Worm (Caenorhabditis elegans) whole organism, young adult: ENCODE results near the gene rpn-2.

Source experiments
- B0035.1 ChIP-seq: sonication (generic microtip); optimal IDR thresholded peaks from 2 replicates; lab custom pipeline; 2016; ENCODE audit warnings: missing genetic modification characterization, mild to moderate bottlenecking, missing compliant biosample characterization, missing genotype, missing genetic modification reagents
- B0261.1 ChIP-seq: sonication (generic microtip); optimal IDR thresholded peaks from 2 replicates; lab custom pipeline; 2016; ENCODE audit warnings: mild to moderate bottlenecking, missing genetic modification characterization, moderate library complexity, missing compliant biosample characterization
- B0336.3 ChIP-seq: fragments of 200-800 bp; sonication (Bioruptor generic); IDR thresholded peaks from 2 replicates; pipeline ENCODE4 v1.3.6; 2022; ENCODE audit warnings: missing genetic modification characterization, missing compliant biosample characterization
- F33H1.4 ChIP-seq: fragments of 200-800 bp; sonication (Bioruptor generic); IDR thresholded peaks from 2 replicates; pipeline ENCODE4 v1.3.6; 2022; ENCODE audit warnings: missing genetic modification reagents, missing genetic modification characterization, missing compliant biosample characterization
- F37B4.10 ChIP-seq: fragments of 200-800 bp; sonication (Bioruptor generic); IDR thresholded peaks from 2 replicates; pipeline ENCODE4 v1.3.6; 2022; ENCODE audit warnings: missing genetic modification characterization, missing compliant biosample characterization
- F57A8.1 ChIP-seq: fragments of 200-800 bp; sonication (Bioruptor generic); optimal IDR thresholded peaks from 2 replicates; lab custom pipeline; 2018; ENCODE audit warnings: mild to moderate bottlenecking, missing genetic modification characterization, moderate library complexity, missing compliant biosample characterization
- F57C9.4 ChIP-seq: sonication (generic microtip); optimal IDR thresholded peaks from 2 replicates; lab custom pipeline; 2017; ENCODE audit warnings: mild to moderate bottlenecking, missing genetic modification characterization, missing compliant biosample characterization
- K11D2.4 ChIP-seq: fragments of 200-800 bp; sonication (Bioruptor generic); IDR thresholded peaks from 2 replicates; pipeline ENCODE4 v1.3.6; 2022; ENCODE audit warnings: missing genetic modification reagents, missing genetic modification characterization, missing compliant biosample characterization
- K12H6.12 ChIP-seq: fragments of 200-800 bp; sonication (Bioruptor generic); optimal IDR thresholded peaks from 2 replicates; lab custom pipeline; 2018; ENCODE audit warnings: mild to moderate bottlenecking, missing genetic modification characterization, missing compliant biosample characterization
- T07F8.4 ChIP-seq: sonication (generic microtip); optimal IDR thresholded peaks from 2 replicates; lab custom pipeline; 2016; ENCODE audit warnings: mild to moderate bottlenecking, missing genetic modification characterization, moderate library complexity, missing compliant biosample characterization
- T26A5.8 ChIP-seq: sonication (generic microtip); optimal IDR thresholded peaks from 2 replicates; lab custom pipeline; 2016; ENCODE audit warnings: missing genetic modification characterization, missing compliant biosample characterization
- Y53F4B.3 ChIP-seq: fragments of 200-800 bp; sonication (Bioruptor generic); IDR thresholded peaks from 2 replicates; pipeline ENCODE4 v1.3.6; 2022; ENCODE audit warnings: missing genetic modification reagents, missing genetic modification characterization, missing compliant biosample characterization
- akir-1 ChIP-seq: fragments of 200-800 bp; sonication (Bioruptor generic); optimal IDR thresholded peaks from 2 replicates; lab custom pipeline; 2018; ENCODE audit warnings: mild to moderate bottlenecking, missing genetic modification characterization, moderate library complexity, missing compliant biosample characterization
- aptf-2 ChIP-seq: fragments of 200-800 bp; sonication (Bioruptor generic); conservative IDR thresholded peaks from 2 replicates; pipeline ENCODE4 v1.3.6; 2022; ENCODE audit warnings: missing genetic modification reagents, missing genetic modification characterization, missing compliant biosample characterization
- atf-7 ChIP-seq: sonication (generic microtip); optimal IDR thresholded peaks from 2 replicates; lab custom pipeline; 2017; ENCODE audit warnings: mild to moderate bottlenecking, missing genetic modification characterization, missing compliant biosample characterization
- attf-5 ChIP-seq: fragments of 200-800 bp; sonication (Bioruptor generic); optimal IDR thresholded peaks from 2 replicates; lab custom pipeline; 2018; ENCODE audit warnings: mild to moderate bottlenecking, missing genetic modification characterization, missing compliant biosample characterization
- cebp-1 ChIP-seq, 2 experiments: fragments of 200-800 bp in 1 of 2; sonication (Bioruptor generic) in 1 of 2; sonication (generic microtip) in 1 of 2; IDR thresholded peaks in 1 of 2; optimal IDR thresholded peaks in 1 of 2; 2 replicates each; pipeline versions ENCODE4 v1.3.6 to Lab custom; 2017 to 2022; ENCODE audit warnings: missing compliant biosample characterization in 2 of 2, missing genetic modification characterization in 2 of 2, mild to moderate bottlenecking in 1 of 2, missing genetic modification reagents in 1 of 2, moderate library complexity in 1 of 2
- ceh-100 ChIP-seq: fragments of 200-800 bp; sonication (Bioruptor generic); IDR thresholded peaks from 2 replicates; pipeline ENCODE4 v1.3.6; 2022; ENCODE audit warnings: missing genetic modification reagents, missing genetic modification characterization, missing compliant biosample characterization
- ceh-79 ChIP-seq: sonication (generic microtip); optimal IDR thresholded peaks from 2 replicates; lab custom pipeline; 2017; ENCODE audit warnings: mild to moderate bottlenecking, missing genetic modification characterization, missing compliant biosample characterization
- dpff-1 ChIP-seq: sonication (generic microtip); optimal IDR thresholded peaks from 2 replicates; lab custom pipeline; 2017; ENCODE audit warnings: mild to moderate bottlenecking, missing genetic modification characterization, missing compliant biosample characterization
- egl-44 ChIP-seq: fragments of 200-800 bp; sonication (Bioruptor generic); IDR thresholded peaks from 2 replicates; pipeline ENCODE4 v1.3.6; 2022; ENCODE audit warnings: missing genetic modification reagents, missing genetic modification characterization, missing compliant biosample characterization
- ets-4 ChIP-seq: fragments of 200-800 bp; sonication (Bioruptor generic); optimal IDR thresholded peaks from 2 replicates; lab custom pipeline; 2018; ENCODE audit warnings: mild to moderate bottlenecking, missing genetic modification characterization, missing compliant biosample characterization
- fkh-3 ChIP-seq: sonication (generic microtip); optimal IDR thresholded peaks from 2 replicates; lab custom pipeline; 2016; ENCODE audit warnings: mild to moderate bottlenecking, missing genetic modification characterization, missing compliant biosample characterization
- gei-17 ChIP-seq: fragments of 200-800 bp; sonication (Bioruptor generic); optimal IDR thresholded peaks from 2 replicates; lab custom pipeline; 2018; ENCODE audit warnings: mild to moderate bottlenecking, missing genetic modification characterization, missing compliant biosample characterization
- hmg-1.2 ChIP-seq: fragments of 200-800 bp; sonication (Bioruptor generic); IDR thresholded peaks from 2 replicates; pipeline ENCODE4 v1.3.6; 2022; ENCODE audit warnings: missing genetic modification reagents, missing genetic modification characterization, missing compliant biosample characterization
- hsf-1 ChIP-seq: fragments of 200-800 bp; sonication (Bioruptor generic); IDR thresholded peaks from 2 replicates; pipeline ENCODE4 v1.3.6; 2022; ENCODE audit warnings: missing genetic modification reagents, missing genetic modification characterization, missing compliant biosample characterization
- let-526 ChIP-seq: fragments of 200-800 bp; sonication (Bioruptor generic); IDR thresholded peaks from 2 replicates; pipeline ENCODE4 v1.3.6; 2022; ENCODE audit warnings: missing genetic modification reagents, missing genetic modification characterization, missing compliant biosample characterization
- lin-35 ChIP-seq, 3 experiments: fragments of 150-350 bp in 2 of 3; sonication (generic microtip) in 1 of 3; optimal IDR thresholded peaks; 2 replicates each; lab custom pipeline; 2014 to 2018; ENCODE audit warnings: missing biosample characterization in 3 of 3, missing genetic modification characterization in 3 of 3, missing genetic modification reagents in 3 of 3
- lin-40 ChIP-seq: sonication (generic microtip); optimal IDR thresholded peaks from 2 replicates; lab custom pipeline; 2016; ENCODE audit warnings: missing genetic modification characterization, mild to moderate bottlenecking, missing compliant biosample characterization, missing genotype, missing genetic modification reagents
- lin-54 ChIP-seq: fragments of 200-800 bp; sonication (Bioruptor generic); optimal IDR thresholded peaks from 2 replicates; lab custom pipeline; 2018; ENCODE audit warnings: mild to moderate bottlenecking, missing genetic modification characterization, missing compliant biosample characterization
- lir-1 ChIP-seq: fragments of 200-800 bp; sonication (Bioruptor generic); conservative IDR thresholded peaks from 2 replicates; pipeline ENCODE4 v1.3.6; 2022; ENCODE audit warnings: missing genetic modification reagents, missing genetic modification characterization, missing compliant biosample characterization
- madf-10 ChIP-seq: sonication (generic microtip); optimal IDR thresholded peaks from 2 replicates; lab custom pipeline; 2016; ENCODE audit warnings: mild to moderate bottlenecking, missing genetic modification characterization, missing compliant biosample characterization
- madf-6 ChIP-seq: fragments of 200-800 bp; sonication (Bioruptor generic); IDR thresholded peaks from 2 replicates; pipeline ENCODE4 v1.3.6; 2022; ENCODE audit warnings: missing genetic modification reagents, missing genetic modification characterization, missing compliant biosample characterization
- nfya-2 ChIP-seq: fragments of 200-800 bp; sonication (Bioruptor generic); IDR thresholded peaks from 2 replicates; pipeline ENCODE4 v1.3.6; 2022; ENCODE audit warnings: missing genetic modification reagents, missing genetic modification characterization, missing compliant biosample characterization
- nfyb-1 ChIP-seq: fragments of 200-800 bp; sonication (Bioruptor generic); IDR thresholded peaks from 2 replicates; pipeline ENCODE4 v1.3.6; 2022; ENCODE audit warnings: missing genetic modification reagents, missing genetic modification characterization, missing compliant biosample characterization
- nhr-27 ChIP-seq: fragments of 200-800 bp; sonication (Bioruptor generic); optimal IDR thresholded peaks from 2 replicates; lab custom pipeline; 2018; ENCODE audit warnings: mild to moderate bottlenecking, missing genetic modification characterization, moderate library complexity, missing compliant biosample characterization
- nhr-80 ChIP-seq: sonication (generic microtip); optimal IDR thresholded peaks from 2 replicates; lab custom pipeline; 2016; ENCODE audit warnings: missing genetic modification characterization, missing compliant biosample characterization
- pbrm-1 ChIP-seq: fragments of 200-800 bp; sonication (Bioruptor generic); IDR thresholded peaks from 2 replicates; pipeline ENCODE4 v1.3.6; 2022; ENCODE audit warnings: missing genetic modification reagents, missing genetic modification characterization, missing compliant biosample characterization
- pha-4 ChIP-seq: fragments of 150-350 bp; sonication (generic microtip); optimal IDR thresholded peaks from 2 replicates; lab custom pipeline; 2014; ENCODE audit warnings: missing biosample characterization, missing genetic modification reagents, missing genetic modification characterization
- sea-2 ChIP-seq: fragments of 200-800 bp; sonication (Bioruptor generic); IDR thresholded peaks from 2 replicates; pipeline ENCODE4 v1.3.6; 2022; ENCODE audit warnings: missing genetic modification characterization, missing compliant biosample characterization
- somi-1 ChIP-seq: fragments of 200-800 bp; sonication (Bioruptor generic); optimal IDR thresholded peaks from 2 replicates; lab custom pipeline; 2018; ENCODE audit warnings: mild to moderate bottlenecking, missing genetic modification characterization, missing compliant biosample characterization
- tbp1 ChIP-seq: fragments of 200-800 bp; sonication (Bioruptor generic); optimal IDR thresholded peaks from 2 replicates; lab custom pipeline; 2018; ENCODE audit warnings: mild to moderate bottlenecking, missing genetic modification characterization, missing compliant biosample characterization
- tbx-9 ChIP-seq: sonication (generic microtip); optimal IDR thresholded peaks from 2 replicates; lab custom pipeline; 2016; ENCODE audit warnings: borderline replicate concordance, missing genetic modification characterization, inconsistent platforms, missing compliant biosample characterization
- unc-130 ChIP-seq: sonication (generic microtip); optimal IDR thresholded peaks from 2 replicates; lab custom pipeline; 2016; ENCODE audit warnings: missing genetic modification reagents, missing genetic modification characterization, missing compliant biosample characterization
- unc-62 ChIP-seq: fragments of 150-350 bp; optimal IDR thresholded peaks from 2 replicates; lab custom pipeline; 2014; ENCODE audit warnings: missing biosample characterization, missing genetic modification reagents, missing genetic modification characterization
- xnd-1 ChIP-seq: sonication (generic microtip); optimal IDR thresholded peaks from 2 replicates; lab custom pipeline; 2016; ENCODE audit warnings: missing genotype, missing genetic modification reagents, missing genetic modification characterization, missing compliant biosample characterization
- ztf-18 ChIP-seq: sonication (generic microtip); optimal IDR thresholded peaks from 2 replicates; lab custom pipeline; 2016; ENCODE audit warnings: missing genotype, mild to moderate bottlenecking, missing genetic modification characterization, missing compliant biosample characterization
- ztf-3 ChIP-seq: fragments of 200-800 bp; sonication (Bioruptor generic); optimal IDR thresholded peaks from 2 replicates; lab custom pipeline; 2018; ENCODE audit warnings: mild to moderate bottlenecking, missing genetic modification characterization, missing compliant biosample characterization
- ztf-6 ChIP-seq: fragments of 200-800 bp; sonication (Bioruptor generic); IDR thresholded peaks from 2 replicates; pipeline ENCODE4 v1.3.6; 2022; ENCODE audit warnings: missing genetic modification reagents, missing genetic modification characterization, missing compliant biosample characterization

rpn-2 gene

DNA sequence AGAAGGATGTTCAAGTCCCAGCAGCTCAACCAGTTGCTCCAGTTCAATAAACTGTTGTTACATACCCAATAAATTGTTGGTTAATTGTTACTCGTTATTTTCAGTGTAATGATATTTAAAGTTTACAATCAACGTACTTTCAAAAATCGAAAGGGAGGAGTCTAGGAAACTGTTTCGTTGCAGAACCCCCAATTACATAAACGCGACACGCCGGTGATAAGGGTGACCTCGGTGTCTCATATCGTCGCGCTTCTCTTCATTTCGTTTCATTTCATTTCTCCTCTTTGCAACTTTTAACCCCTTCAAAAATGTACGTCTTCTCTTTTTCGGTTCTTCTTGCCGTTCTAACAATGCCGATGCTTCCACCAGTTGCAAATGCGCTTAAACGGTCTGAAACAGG lies 8.9 kb downstream of the rpn-2 start, which contains the start of gene C23G10.2 (continued):
- TF ChIP-seq lin-35 (GFP tag; optimal IDR thresholded peaks at IDR 0.05; lab: Kevin White, UChicago) (no peak), ztf-6 (GFP tag; lab: Robert Waterston, UW) (no peak), madf-6 (GFP tag; lab: Robert Waterston, UW) (peak; percentile 74), lin-40 (tag; lab: Kevin White, UChicago) (no peak), K12H6.12 (tag; lab: Kevin White, UChicago) (no peak), Y53F4B.3 (no peak), B0336.3 (GFP tag; lab: Robert Waterston, UW) (peak; percentile 48; the same call in 1 of the 2 replicates), ceh-100 (GFP tag; lab: Robert Waterston, UW) (peak; percentile 27; the same call in 1 of the 2 replicates), K11D2.4 (no peak), madf-10 (tag; lab: Kevin White, UChicago) (no peak), ztf-18 (no peak), nfya-2 (GFP tag; lab: Robert Waterston, UW) (no peak), hsf-1 (peak; percentile 61), lin-54 (peak; percentile 16), T07F8.4 (no peak), somi-1 (GFP tag; lab: Kevin White, UChicago) (no peak), aptf-2 (GFP tag; lab: Robert Waterston, UW) (no peak), F57C9.4 (no peak), B0035.1 (tag; lab: Kevin White, UChicago) (no peak), hmg-1.2 (GFP tag; lab: Robert Waterston, UW) (peak; percentile 30; the same call in 1 of the 2 replicates), tbp1 (peak; percentile 39), let-526 (GFP tag; lab: Robert Waterston, UW) (no peak), nhr-80 (tag; lab: Kevin White, UChicago) (no peak), xnd-1 (tag; lab: Kevin White, UChicago) (peak; percentile 18), dpff-1 (tag; lab: Kevin White, UChicago) (no peak), akir-1 (GFP tag; lab: Kevin White, UChicago) (no peak), cebp-1 (GFP tag; IDR thresholded peaks at IDR 0.05; lab: Robert Waterston, UW) (no peak), cebp-1 (tag; optimal IDR thresholded peaks at IDR 0.05; lab: Kevin White, UChicago) (no peak), ceh-79 (tag; lab: Kevin White, UChicago) (no peak), unc-130 (GFP tag; lab: Kevin White, UChicago) (no peak), gei-17 (no peak), F37B4.10 (no peak), F33H1.4 (peak; percentile 32), unc-62 (GFP tag; lab: Kevin White, UChicago) (no peak), lir-1 (GFP tag; lab: Robert Waterston, UW) (no peak), attf-5 (GFP tag; lab: Kevin White, UChicago) (no peak), F57A8.1 (GFP tag; lab: Kevin White, UChicago) (no peak), fkh-3 (tag; lab: Kevin White, UChicago) (no peak), ztf-3 (GFP tag; lab: Kevin White, UChicago) (no peak), egl-44 (no peak), pha-4 (tag; lab: Kevin White, UChicago) (no peak), T26A5.8 (tag; lab: Kevin White, UChicago) (no peak), tbx-9 (tag; lab: Kevin White, UChicago) (no peak), nhr-27 (tag; lab: Kevin White, UChicago) (no peak), atf-7 (tag; lab: Kevin White, UChicago) (peak; percentile 18), B0261.1 (tag; lab: Kevin White, UChicago) (no peak), ets-4 (GFP tag; lab: Kevin White, UChicago) (no peak), pbrm-1 (GFP tag; lab: Robert Waterston, UW) (peak; percentile 61; the same call in 1 of the 2 replicates), nfyb-1 (GFP tag; lab: Robert Waterston, UW) (0 out of 2 replicates have a peak, but pooled peaks have one; percentile 27), sea-2 (GFP tag; lab: Robert Waterston, UW) (no peak)
